Fruit fly (Drosophila melanogaster): ENCODE data around the gene Sr-CIV.
A peak's percentile ranks its signal among the peaks of the same experiment; 100 is the strongest.

The Sr-CIV gene

dm6 chr2L:3480443-3480839 is 43.4 kb downstream of the Sr-CIV start (continued):
- TF ChIP-seq E2f2 (GFP tag; IDR thresholded peaks at IDR 0.05), result peak; percentile 80
- TF ChIP-seq CG14710 (tag; optimal IDR thresholded peaks at IDR 0.05), result peak; percentile 19
- no peak for TF ChIP-seq Hsf (GFP tag; optimal IDR thresholded peaks at IDR 0.05)
- TF ChIP-seq CG17829 (tag; optimal IDR thresholded peaks at IDR 0.05), result peak; percentile 1
- no peak for TF ChIP-seq CG13296 (GFP tag; optimal IDR thresholded peaks at IDR 0.05)
- TF ChIP-seq fd102C (GFP tag; optimal IDR thresholded peaks at IDR 0.05), result no peak
- no peak for TF ChIP-seq h (optimal IDR thresholded peaks at IDR 0.05)
- no peak for TF ChIP-seq Oaz (GFP tag; IDR thresholded peaks at IDR 0.05)
- TF ChIP-seq row (GFP tag; IDR thresholded peaks at IDR 0.05), result no peak
- peak in 1 of 2 experiments; percentile 22 for TF ChIP-seq eve (GFP tag; optimal IDR thresholded peaks at IDR 0.05)
- TF ChIP-seq CG13287 (GFP tag; IDR thresholded peaks at IDR 0.05; ENCODE audit: partially characterized antibody), result no peak
- no peak for TF ChIP-seq CG3995 (GFP tag; optimal IDR thresholded peaks at IDR 0.05)
- TF ChIP-seq Vsx1 (GFP tag; optimal IDR thresholded peaks at IDR 0.05), result peak; percentile 20
- peak; percentile 1 for TF ChIP-seq CG4424 (GFP tag; optimal IDR thresholded peaks at IDR 0.05)
- TF ChIP-seq CG10267 (tag; optimal IDR thresholded peaks at IDR 0.05), result peak; percentile 82
- no peak for TF ChIP-seq H2.0 (GFP tag; IDR thresholded peaks at IDR 0.05)
- no peak for TF ChIP-seq CG34224 (GFP tag; IDR thresholded peaks at IDR 0.05; ENCODE audit: partially characterized antibody)
- TF ChIP-seq CG32772 (GFP tag; IDR thresholded peaks at IDR 0.05), result no peak
- TF ChIP-seq sd (tag; optimal IDR thresholded peaks at IDR 0.05), result no peak
- no peak for TF ChIP-seq CG17361 (GFP tag; IDR thresholded peaks at IDR 0.05)

- TF ChIP-seq sens (GFP tag) (peak; percentile 67), tna (GFP tag; IDR thresholded peaks at IDR 0.05; ENCODE audit: partially characterized antibody) (0 out of 2 replicates have a peak, but pooled peaks have one; percentile 31), rib (GFP tag; IDR thresholded peaks at IDR 0.05) (peak; percentile 49), Vsx1 (GFP tag; optimal IDR thresholded peaks at IDR 0.05) (peak; percentile 2), Lhr (GFP tag; optimal IDR thresholded peaks at IDR 0.05) (no peak), vvl (GFP tag; IDR thresholded peaks at IDR 0.05) (peak; percentile 33; the same call in 1 of the 2 replicates), mirr (GFP tag; optimal IDR thresholded peaks at IDR 0.05) (peak; percentile 18), CG32767 (GFP tag; IDR thresholded peaks at IDR 0.05) (peak; percentile 67; the same call in 1 of the 2 replicates), CG17829 (tag; optimal IDR thresholded peaks at IDR 0.05) (no peak), CG2116 (GFP tag; optimal IDR thresholded peaks at IDR 0.05) (peak; percentile 4), crol (GFP tag; IDR thresholded peaks at IDR 0.05) (peak; percentile 66; the same call in 1 of the 2 replicates), CG13894 (tag; optimal IDR thresholded peaks at IDR 0.05) (peak; percentile 65), CG7987 (GFP tag; optimal IDR thresholded peaks at IDR 0.05) (peak; percentile 22), twi (tag; optimal IDR thresholded peaks at IDR 0.05) (peak; percentile 86), Hey (tag; optimal IDR thresholded peaks at IDR 0.05) (peak; percentile 56), nau (GFP tag; optimal IDR thresholded peaks at IDR 0.05) (peak; percentile 2), Atf6 (GFP tag; IDR thresholded peaks at IDR 0.05) (peak; percentile 58), sug (tag; optimal IDR thresholded peaks at IDR 0.05) (peak; percentile 43), CG9876 (GFP tag; optimal IDR thresholded peaks at IDR 0.05) (no peak), trem (tag; optimal IDR thresholded peaks at IDR 0.05) (no peak), CG9932 (GFP tag; IDR thresholded peaks at IDR 0.05) (0 out of 2 replicates have a peak, but pooled peaks have one; percentile 3), amos (GFP tag; IDR thresholded peaks at IDR 0.05; ENCODE audit: partially characterized antibody) (0 out of 2 replicates have a peak, but pooled peaks have one; percentile 20), CG10543 (GFP tag; optimal IDR thresholded peaks at IDR 0.05) (peak; percentile 59), BtbVII (GFP tag; optimal IDR thresholded peaks at IDR 0.05) (peak; percentile 23), CG13624 (GFP tag; optimal IDR thresholded peaks at IDR 0.05) (peak; percentile 95), ftz-f1 (GFP tag; optimal IDR thresholded peaks at IDR 0.05) (no peak), CG13287 (GFP tag; IDR thresholded peaks at IDR 0.05; ENCODE audit: partially characterized antibody) (peak; percentile 18; the same call in 1 of the 2 replicates), Ets65A (GFP tag) (peak; percentile 38), cwo (GFP tag; optimal IDR thresholded peaks at IDR 0.05) (peak; percentile 96), CG16813 (GFP tag; IDR thresholded peaks at IDR 0.05; ENCODE audit: partially characterized antibody) (0 out of 3 replicates have a peak, but pooled peaks have one; percentile 14), CG4404 (GFP tag; IDR thresholded peaks at IDR 0.05) (no peak)
Observed at dm6 chr2L:3479697-3480442, 44.0 kb downstream of the Sr-CIV start.

All from whole organism, embryonic.